Worm (Caenorhabditis elegans) whole organism, L1 larva: Measurements from ENCODE around the gene sqv-4.

ENCODE experiments used
- ama-1 ChIP-seq: fragments of 150-350 bp; optimal IDR thresholded peaks from 2 replicates; lab custom pipeline; 2014
- ceh-82 ChIP-seq, 3 experiments: fragments of 150-350 bp in 1 of 3; sonication (generic microtip) in 2 of 3; optimal IDR thresholded peaks; 2 replicates each; lab custom pipeline; 2014 to 2017; ENCODE audit warnings: missing biosample characterization in 3 of 3, missing genetic modification characterization in 3 of 3

ce11 chrV:10654165-10654564 lies 7.1 kb downstream of the sqv-4 start, which contains the start of gene ugt-35:
- TF ChIP-seq ceh-82 (tag; optimal IDR thresholded peaks at IDR 0.05; lab: Kevin White, UChicago): no peak
- TF ChIP-seq ama-1 (lab: Kevin White, UChicago): no peak
